Worm (Caenorhabditis elegans) whole organism, late embryonic: ENCODE results near the gene act-5.

Experiments used
- C08G9.2 ChIP-seq: sonication (generic microtip); optimal IDR thresholded peaks from 2 replicates; lab custom pipeline; 2016; ENCODE audit warnings: mild to moderate bottlenecking, missing genetic modification characterization, moderate library complexity, missing compliant biosample characterization
- K02D7.2 ChIP-seq: sonication (generic microtip); optimal IDR thresholded peaks from 2 replicates; lab custom pipeline; 2017; ENCODE audit warnings: mild to moderate bottlenecking, missing genetic modification characterization, missing compliant biosample characterization
- T23F11.4 ChIP-seq: fragments of 200-800 bp; sonication (Bioruptor generic); optimal IDR thresholded peaks from 2 replicates; lab custom pipeline; 2018; ENCODE audit warnings: mild to moderate bottlenecking, missing genetic modification characterization, missing compliant biosample characterization
- ahr-1 ChIP-seq: sonication (generic microtip); optimal IDR thresholded peaks from 2 replicates; lab custom pipeline; 2016; ENCODE audit warnings: missing genetic modification characterization, missing compliant biosample characterization
- ama-1 ChIP-seq: fragments of 150-350 bp; optimal IDR thresholded peaks from 2 replicates; lab custom pipeline; 2014
- ceh-18 ChIP-seq: sonication (generic microtip); optimal IDR thresholded peaks from 2 replicates; lab custom pipeline; 2016; ENCODE audit warnings: missing genetic modification characterization, missing compliant biosample characterization
- ceh-19 ChIP-seq: fragments of 200-800 bp; sonication (Bioruptor generic); optimal IDR thresholded peaks from 2 replicates; lab custom pipeline; 2018; ENCODE audit warnings: mild to moderate bottlenecking, missing genetic modification characterization, missing compliant biosample characterization
- ceh-2 ChIP-seq: sonication (generic microtip); optimal IDR thresholded peaks from 2 replicates; lab custom pipeline; 2016; ENCODE audit warnings: missing genotype, missing genetic modification characterization, missing compliant biosample characterization
- ceh-24 ChIP-seq: sonication (generic microtip); optimal IDR thresholded peaks from 2 replicates; lab custom pipeline; 2016; ENCODE audit warnings: mild to moderate bottlenecking, missing genetic modification characterization, missing compliant biosample characterization
- ceh-31 ChIP-seq: sonication (generic microtip); optimal IDR thresholded peaks from 2 replicates; lab custom pipeline; 2016; ENCODE audit warnings: missing genetic modification characterization, missing compliant biosample characterization
- ceh-34 ChIP-seq: sonication (generic microtip); optimal IDR thresholded peaks from 2 replicates; lab custom pipeline; 2016; ENCODE audit warnings: mild to moderate bottlenecking, missing genetic modification characterization, missing compliant biosample characterization
- ceh-48 ChIP-seq: sonication (generic microtip); optimal IDR thresholded peaks from 2 replicates; lab custom pipeline; 2016; ENCODE audit warnings: missing genetic modification characterization, inconsistent platforms, missing compliant biosample characterization
- ceh-6 ChIP-seq: fragments of 200-800 bp; sonication (Bioruptor generic); optimal IDR thresholded peaks from 2 replicates; lab custom pipeline; 2018; ENCODE audit warnings: mild to moderate bottlenecking, missing genetic modification characterization, missing compliant biosample characterization
- che-1 ChIP-seq: sonication (generic microtip); optimal IDR thresholded peaks from 2 replicates; lab custom pipeline; 2016; ENCODE audit warnings: mild to moderate bottlenecking, missing genetic modification characterization, missing compliant biosample characterization
- dve-1 ChIP-seq: sonication (generic microtip); optimal IDR thresholded peaks from 2 replicates; lab custom pipeline; 2017; ENCODE audit warnings: antibody characterized with exemption, mild to moderate bottlenecking, missing genetic modification characterization, missing compliant biosample characterization
- elt-2 ChIP-seq: sonication (generic microtip); optimal IDR thresholded peaks from 2 replicates; lab custom pipeline; 2016; ENCODE audit warnings: missing genetic modification reagents, missing genetic modification characterization, missing compliant biosample characterization
- elt-4 ChIP-seq: sonication (generic microtip); optimal IDR thresholded peaks from 2 replicates; lab custom pipeline; 2016; ENCODE audit warnings: missing genetic modification characterization, missing compliant biosample characterization
- hlh-8 ChIP-seq: sonication (generic microtip); optimal IDR thresholded peaks from 2 replicates; lab custom pipeline; 2016; ENCODE audit warnings: missing genotype, missing genetic modification characterization, missing compliant biosample characterization
- lim-6 ChIP-seq: sonication (generic microtip); optimal IDR thresholded peaks from 2 replicates; lab custom pipeline; 2016; ENCODE audit warnings: missing genetic modification characterization, missing compliant biosample characterization
- lin-11 ChIP-seq: fragments of 200-800 bp; sonication (Bioruptor generic); optimal IDR thresholded peaks from 2 replicates; lab custom pipeline; 2018; ENCODE audit warnings: mild to moderate bottlenecking, missing genetic modification characterization, missing compliant biosample characterization
- madf-2 ChIP-seq: sonication (generic microtip); optimal IDR thresholded peaks from 2 replicates; lab custom pipeline; 2017; ENCODE audit warnings: missing genetic modification characterization, missing compliant biosample characterization
- nhr-11 ChIP-seq: fragments of 150-350 bp; optimal IDR thresholded peaks from 2 replicates; lab custom pipeline; 2014; ENCODE audit warnings: missing biosample characterization, missing genetic modification characterization
- npax-4 ChIP-seq: sonication (generic microtip); optimal IDR thresholded peaks from 2 replicates; lab custom pipeline; 2016; ENCODE audit warnings: missing genetic modification characterization, missing compliant biosample characterization
- odd-2 ChIP-seq: sonication (generic microtip); optimal IDR thresholded peaks from 2 replicates; lab custom pipeline; 2017; ENCODE audit warnings: antibody characterized with exemption, mild to moderate bottlenecking, missing genetic modification characterization, missing compliant biosample characterization
- pat-9 ChIP-seq: fragments of 200-800 bp; sonication (Bioruptor generic); optimal IDR thresholded peaks from 2 replicates; lab custom pipeline; 2018; ENCODE audit warnings: mild to moderate bottlenecking, missing genetic modification characterization, moderate library complexity, missing compliant biosample characterization
- pha-2 ChIP-seq: sonication (generic microtip); optimal IDR thresholded peaks from 2 replicates; lab custom pipeline; 2017; ENCODE audit warnings: mild to moderate bottlenecking, missing genetic modification characterization, missing compliant biosample characterization
- pha-4 ChIP-seq: fragments of 150-350 bp; optimal IDR thresholded peaks from 2 replicates; lab custom pipeline; 2018; ENCODE audit warnings: missing biosample characterization, missing genetic modification reagents, missing genetic modification characterization
- pqm-1 ChIP-seq: sonication (generic microtip); optimal IDR thresholded peaks from 2 replicates; lab custom pipeline; 2016; ENCODE audit warnings: missing genetic modification characterization, missing compliant biosample characterization
- pros-1 ChIP-seq: fragments of 150-350 bp; optimal IDR thresholded peaks from 2 replicates; lab custom pipeline; 2014; ENCODE audit warnings: missing biosample characterization, missing genetic modification reagents, missing genetic modification characterization
- syd-9 ChIP-seq: sonication (generic microtip); optimal IDR thresholded peaks from 2 replicates; lab custom pipeline; 2016; ENCODE audit warnings: mild to moderate bottlenecking, missing genetic modification characterization, moderate library complexity, missing compliant biosample characterization
- tbx-2 ChIP-seq: sonication (generic microtip); optimal IDR thresholded peaks from 2 replicates; lab custom pipeline; 2016; ENCODE audit warnings: missing genetic modification characterization, missing compliant biosample characterization
- tbx-7 ChIP-seq: sonication (generic microtip); optimal IDR thresholded peaks from 2 replicates; lab custom pipeline; 2016; ENCODE audit warnings: missing genotype, missing genetic modification characterization, missing compliant biosample characterization
- ttx-3 ChIP-seq: sonication (generic microtip); optimal IDR thresholded peaks from 2 replicates; lab custom pipeline; 2016; ENCODE audit warnings: missing genetic modification reagents, missing genetic modification characterization, missing compliant biosample characterization
- unc-42 ChIP-seq: sonication (generic microtip); optimal IDR thresholded peaks from 2 replicates; lab custom pipeline; 2016; ENCODE audit warnings: missing genotype, missing genetic modification characterization, missing compliant biosample characterization
- unc-55 ChIP-seq: sonication (generic microtip); optimal IDR thresholded peaks from 2 replicates; lab custom pipeline; 2017; ENCODE audit warnings: missing biosample characterization, missing genetic modification reagents, missing genetic modification characterization
- zip-5 ChIP-seq: sonication (generic microtip); optimal IDR thresholded peaks from 2 replicates; lab custom pipeline; 2016; ENCODE audit warnings: missing genetic modification characterization, missing compliant biosample characterization
- ztf-16 ChIP-seq: sonication (generic microtip); optimal IDR thresholded peaks from 2 replicates; lab custom pipeline; 2017; ENCODE audit warnings: missing genetic modification characterization, missing compliant biosample characterization

act-5 gene

DNA sequence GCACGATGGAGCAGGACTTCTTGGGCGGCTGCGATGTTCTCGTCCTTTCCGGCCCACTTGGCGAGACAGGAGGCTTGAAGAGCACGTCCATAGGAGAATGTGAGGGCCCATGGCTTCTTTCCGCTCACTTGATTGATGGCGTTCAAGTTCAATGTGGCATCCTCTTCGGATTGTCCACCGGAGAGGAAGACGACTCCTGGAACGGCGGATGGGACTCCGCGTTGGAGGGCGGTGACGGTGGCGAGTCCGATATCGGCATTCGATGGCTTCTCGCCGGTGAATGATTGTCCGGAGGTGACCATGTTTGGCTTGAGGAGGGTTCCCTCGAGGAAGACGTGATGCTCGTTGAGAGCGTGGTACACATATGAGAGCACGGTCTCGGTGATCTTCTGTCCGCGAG, 42.3 kb downstream of the act-5 start:
- no peak for TF ChIP-seq unc-42 (tag; lab: Kevin White, UChicago)
- TF ChIP-seq pha-4 (tag; lab: Kevin White, UChicago): no peak
- no peak for TF ChIP-seq C08G9.2 (tag; lab: Kevin White, UChicago)
- no peak for TF ChIP-seq ceh-6 (GFP tag; lab: Kevin White, UChicago)
- TF ChIP-seq ceh-48 (tag; lab: Kevin White, UChicago): no peak
- no peak for TF ChIP-seq lim-6
- TF ChIP-seq T23F11.4 (GFP tag; lab: Kevin White, UChicago): no peak
- TF ChIP-seq pat-9: no peak
- TF ChIP-seq zip-5 (tag; lab: Kevin White, UChicago): no peak
- TF ChIP-seq K02D7.2 (tag; lab: Kevin White, UChicago): no peak
- no peak for TF ChIP-seq madf-2
- TF ChIP-seq ahr-1 (tag; lab: Kevin White, UChicago): no peak
- no peak for TF ChIP-seq ceh-19 (GFP tag; lab: Kevin White, UChicago)
- no peak for TF ChIP-seq elt-4 (tag; lab: Kevin White, UChicago)
- no peak for TF ChIP-seq tbx-2 (tag; lab: Kevin White, UChicago)
- no peak for TF ChIP-seq elt-2 (tag; lab: Kevin White, UChicago)
- no peak for TF ChIP-seq che-1 (tag; lab: Kevin White, UChicago)

DNA sequence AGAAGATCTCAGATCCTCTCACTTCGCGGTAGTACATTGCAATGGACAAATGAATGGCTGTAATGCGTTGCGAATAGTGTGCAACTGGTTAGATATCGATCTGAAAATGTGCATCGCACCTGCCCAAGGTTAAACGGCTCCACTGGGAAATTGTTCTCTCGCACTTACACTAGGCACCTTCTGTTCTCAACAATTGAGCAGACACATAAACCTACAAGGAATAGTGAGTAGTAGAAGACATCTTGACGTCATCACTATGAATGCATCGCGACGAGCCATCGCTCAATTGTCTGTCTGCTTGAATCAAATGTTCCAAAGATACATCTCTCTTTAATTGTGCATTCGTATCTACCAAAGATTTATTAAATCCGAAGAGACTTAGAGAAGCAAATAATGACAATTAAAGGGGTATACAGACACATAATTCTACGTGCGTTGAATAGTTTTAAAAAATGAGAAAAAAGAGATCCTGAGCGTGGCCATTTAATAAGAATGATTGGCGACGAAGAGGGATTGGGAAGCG, 42.8 kb downstream of the act-5 start, which contains the start of gene T05D4.2:
Gene T05D4.2, minus strand, starts transcription at position 83 of the 523 bp plus-strand sequence.
- TF ChIP-seq dve-1 (tag; lab: Kevin White, UChicago): no peak
- no peak for TF ChIP-seq K02D7.2 (tag; lab: Kevin White, UChicago)
- no peak for TF ChIP-seq ttx-3 (tag; lab: Kevin White, UChicago)
- TF ChIP-seq ztf-16 (tag; lab: Kevin White, UChicago): no peak
- no peak for TF ChIP-seq pha-2
- TF ChIP-seq madf-2: no peak
- TF ChIP-seq ceh-2 (tag; lab: Kevin White, UChicago): no peak
- no peak for TF ChIP-seq C08G9.2 (tag; lab: Kevin White, UChicago)
- TF ChIP-seq, all 69 proteins: peak for 0

- TF ChIP-seq zip-5 (tag; lab: Kevin White, UChicago): no peak
- no peak for TF ChIP-seq unc-55 (GFP tag; lab: Kevin White, UChicago)
- no peak for TF ChIP-seq npax-4 (tag; lab: Kevin White, UChicago)
- no peak for TF ChIP-seq elt-4 (tag; lab: Kevin White, UChicago)
- no peak for TF ChIP-seq tbx-7
- TF ChIP-seq lin-11 (tag; lab: Kevin White, UChicago): no peak
- TF ChIP-seq pros-1 (tag; lab: Kevin White, UChicago): no peak
- no peak for TF ChIP-seq ama-1 (lab: Kevin White, UChicago)
- TF ChIP-seq pat-9: no peak
- no peak for TF ChIP-seq elt-2 (tag; lab: Kevin White, UChicago)
Measured at ce11 chrIII:13561233-13561632, 44.6 kb downstream of the act-5 start.

DNA sequence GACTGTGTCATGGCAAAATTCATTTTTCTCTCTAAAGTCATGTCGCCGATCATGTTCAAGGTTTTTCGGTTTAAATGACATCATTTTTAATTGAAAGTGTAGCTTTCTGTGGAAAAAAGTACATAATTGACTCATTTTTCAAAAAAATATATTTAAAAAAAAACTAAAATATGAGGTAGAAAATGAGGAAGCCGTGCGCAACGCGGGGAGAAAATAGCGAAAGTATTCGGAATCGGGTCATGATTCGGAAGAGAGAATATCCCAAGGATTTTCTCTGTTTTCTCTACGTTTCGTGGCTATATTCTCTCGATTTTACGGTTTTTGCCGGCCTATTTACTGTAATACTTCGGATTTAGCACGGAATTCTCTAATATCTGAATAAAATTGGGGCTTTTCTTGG, 45.2 kb downstream of the act-5 start:
- TF ChIP-seq ceh-34 (tag; lab: Kevin White, UChicago) (no peak), ahr-1 (tag; lab: Kevin White, UChicago) (no peak), ceh-18 (tag; lab: Kevin White, UChicago) (no peak), pqm-1 (tag; lab: Kevin White, UChicago) (no peak), hlh-8 (tag; lab: Kevin White, UChicago) (no peak), syd-9 (no peak), nhr-11 (tag; lab: Kevin White, UChicago) (no peak), ceh-48 (tag; lab: Kevin White, UChicago) (no peak), odd-2 (no peak), T23F11.4 (GFP tag; lab: Kevin White, UChicago) (no peak), pros-1 (tag; lab: Kevin White, UChicago) (no peak), ceh-31 (tag; lab: Kevin White, UChicago) (no peak), ceh-24 (tag; lab: Kevin White, UChicago) (no peak), pat-9 (no peak)
